Worm (Caenorhabditis elegans) whole organism, late embryonic: ENCODE measurements around the gene hpo-28.

Source experiments
- C38D4.7 ChIP-seq: fragments of 200-800 bp; sonication (Bioruptor generic); optimal IDR thresholded peaks from 2 replicates; lab custom pipeline; 2018; ENCODE audit warnings: mild to moderate bottlenecking, missing genetic modification characterization, moderate library complexity, missing compliant biosample characterization
- ceh-6 ChIP-seq: fragments of 200-800 bp; sonication (Bioruptor generic); optimal IDR thresholded peaks from 2 replicates; lab custom pipeline; 2018; ENCODE audit warnings: mild to moderate bottlenecking, missing genetic modification characterization, missing compliant biosample characterization
- gmeb-2 ChIP-seq: sonication (generic microtip); optimal IDR thresholded peaks from 2 replicates; lab custom pipeline; 2016; ENCODE audit warnings: missing genetic modification characterization, inconsistent platforms, missing compliant biosample characterization
- syd-9 ChIP-seq: sonication (generic microtip); optimal IDR thresholded peaks from 2 replicates; lab custom pipeline; 2016; ENCODE audit warnings: mild to moderate bottlenecking, missing genetic modification characterization, moderate library complexity, missing compliant biosample characterization
- zip-5 ChIP-seq: sonication (generic microtip); optimal IDR thresholded peaks from 2 replicates; lab custom pipeline; 2016; ENCODE audit warnings: missing genetic modification characterization, missing compliant biosample characterization
- ztf-16 ChIP-seq: sonication (generic microtip); optimal IDR thresholded peaks from 2 replicates; lab custom pipeline; 2017; ENCODE audit warnings: missing genetic modification characterization, missing compliant biosample characterization

- no peak for TF ChIP-seq syd-9
- no peak for TF ChIP-seq ceh-6
- TF ChIP-seq C38D4.7, result no peak
- TF ChIP-seq zip-5, result no peak
- no peak for TF ChIP-seq gmeb-2
- TF ChIP-seq ztf-16 (tag; lab: Kevin White, UChicago), result no peak
Observed at ce11 chrIII:5730980-5731636, 22.0 kb upstream of the hpo-28 start, which contains the start of the genes B0244.9 and B0244.7.
